Worm (Caenorhabditis elegans) whole organism, L1 larva: ENCODE data around the gene Y17D7B.4.

Experiments
- elt-3 ChIP-seq, 6 experiments: fragments of 150-350 bp in 1 of 6; sonication (generic microtip); optimal IDR thresholded peaks; 2 replicates each; lab custom pipeline; 2017 to 2018; ENCODE audit warnings: missing biosample characterization in 6 of 6, missing genetic modification characterization in 6 of 6, inconsistent platforms in 1 of 6
- hpl-2 ChIP-seq: fragments of 150-350 bp; optimal IDR thresholded peaks from 2 replicates; lab custom pipeline; 2014; ENCODE audit warnings: missing biosample characterization, missing genetic modification reagents, missing genetic modification characterization
- jun-1 ChIP-seq: fragments of 150-350 bp; optimal IDR thresholded peaks from 2 replicates; lab custom pipeline; 2014; ENCODE audit warnings: missing biosample characterization, missing genetic modification reagents, missing genetic modification characterization

ce11 chrV:18772761-18773160 is 3.7 kb downstream of the Y17D7B.4 start, which contains the start of gene clec-257:
- TF ChIP-seq elt-3 (tag; optimal IDR thresholded peaks at IDR 0.05; lab: Kevin White, UChicago), result no peak
- no peak for TF ChIP-seq hpl-2 (GFP tag; lab: Kevin White, UChicago)
- no peak for TF ChIP-seq jun-1 (tag; lab: Kevin White, UChicago)
